In genomic region chr4:445113-445718, dm6 we compare ENCODE assay signal across 1 fruit fly cellular context.
TF ChIP-seq lines count a peak whose summit lies in the region.

CaMKI (plus strand) TSS chr4:445504.

TF ChIP-seq in whole organism, embryonic, 481 proteins besides CTCF, POLR2A, EP300 and RAD21 (continued from another document):
- no peak for TF ChIP-seq kay (GFP tag; optimal IDR thresholded peaks at IDR 0.05; lab: Kevin White, UChicago)
